Worm (Caenorhabditis elegans): ENCODE data around the gene ZK1307.1.

ZK1307.1 gene

ce11 chrII:9618759-9619158 lies 36.6 kb downstream of the ZK1307.1 start:
- TF ChIP-seq T22C8.4 (GFP tag; IDR thresholded peaks at IDR 0.05) (no peak), cog-1 (tag; optimal IDR thresholded peaks at IDR 0.05) (no peak), med-1 (GFP tag; optimal IDR thresholded peaks at IDR 0.05; ENCODE audit: insufficient read depth) (no peak), ztf-23 (GFP tag; IDR thresholded peaks at IDR 0.05) (no peak), ref-1 (GFP tag; conservative IDR thresholded peaks at IDR 0.05) (no peak), ztf-29 (GFP tag; IDR thresholded peaks at IDR 0.05) (no peak), tab-1 (GFP tag; IDR thresholded peaks at IDR 0.05) (no peak), flt-1 (GFP tag; IDR thresholded peaks at IDR 0.05) (no peak), klf-2 (GFP tag; conservative IDR thresholded peaks at IDR 0.05) (no peak)

ce11 chrII:9617902-9618245 lies 37.5 kb downstream of the ZK1307.1 start:
- TF ChIP-seq cog-1 (tag; optimal IDR thresholded peaks at IDR 0.05), result no peak
- TF ChIP-seq flt-1 (GFP tag; IDR thresholded peaks at IDR 0.05), result no peak
- no peak for TF ChIP-seq T22C8.4 (GFP tag; IDR thresholded peaks at IDR 0.05)
- TF ChIP-seq tab-1 (GFP tag; IDR thresholded peaks at IDR 0.05), result no peak
- TF ChIP-seq klf-2 (GFP tag; conservative IDR thresholded peaks at IDR 0.05), result no peak
- no peak for TF ChIP-seq ref-1 (GFP tag; conservative IDR thresholded peaks at IDR 0.05)
- TF ChIP-seq med-1 (GFP tag; optimal IDR thresholded peaks at IDR 0.05; ENCODE audit: insufficient read depth), result no peak
- no peak for TF ChIP-seq ztf-23 (GFP tag; IDR thresholded peaks at IDR 0.05)
- TF ChIP-seq ztf-29 (GFP tag; IDR thresholded peaks at IDR 0.05), result no peak

ce11 chrII:9617039-9617901 lies 38.1 kb downstream of the ZK1307.1 start, which contains the start of gene hal-3:
TSS of gene hal-3 (minus strand) at chrII:9617125.
- 0 out of 2 replicates have a peak, but pooled peaks have one; percentile 37 for TF ChIP-seq T22C8.4 (GFP tag; IDR thresholded peaks at IDR 0.05)
- no peak for TF ChIP-seq ztf-29 (GFP tag; IDR thresholded peaks at IDR 0.05)
- no peak for TF ChIP-seq flt-1 (GFP tag; IDR thresholded peaks at IDR 0.05)
- no peak for TF ChIP-seq tab-1 (GFP tag; IDR thresholded peaks at IDR 0.05)

DNA sequence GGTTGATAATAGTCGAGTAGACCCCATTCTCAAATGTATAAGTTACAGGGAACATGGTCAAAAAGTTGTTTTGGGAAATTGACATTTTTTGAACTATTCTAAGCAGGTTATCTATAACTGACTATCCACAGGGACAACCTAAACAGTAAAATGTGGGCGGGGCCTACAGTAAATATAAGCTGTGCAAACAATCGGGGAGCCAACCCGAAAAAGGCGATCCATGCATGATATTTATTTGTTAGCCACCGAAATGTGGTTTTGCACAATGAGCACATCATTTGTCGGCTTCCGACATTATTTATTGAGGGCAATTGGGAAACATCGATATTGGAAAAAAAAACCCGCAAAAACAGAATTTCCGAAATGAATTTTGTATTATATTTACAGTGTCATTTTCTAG lies 40.7 kb downstream of the ZK1307.1 start, which contains the start of gene hlh-6:
Gene hlh-6, minus strand, starts transcription at position 101 of the 400 bp plus-strand sequence.
- TF ChIP-seq klf-2 (GFP tag; conservative IDR thresholded peaks at IDR 0.05) (no peak), T22C8.4 (GFP tag; IDR thresholded peaks at IDR 0.05) (no peak)

- no peak for TF ChIP-seq klf-2 (GFP tag; conservative IDR thresholded peaks at IDR 0.05)
- no peak for TF ChIP-seq cog-1 (tag; optimal IDR thresholded peaks at IDR 0.05)
- no peak for TF ChIP-seq tab-1 (GFP tag; IDR thresholded peaks at IDR 0.05)
- no peak for TF ChIP-seq ztf-23 (GFP tag; IDR thresholded peaks at IDR 0.05)
- no peak for TF ChIP-seq ztf-29 (GFP tag; IDR thresholded peaks at IDR 0.05)
- TF ChIP-seq T22C8.4 (GFP tag; IDR thresholded peaks at IDR 0.05), result no peak
- no peak for TF ChIP-seq flt-1 (GFP tag; IDR thresholded peaks at IDR 0.05)
- no peak for TF ChIP-seq ref-1 (GFP tag; conservative IDR thresholded peaks at IDR 0.05)
- no peak for TF ChIP-seq med-1 (GFP tag; optimal IDR thresholded peaks at IDR 0.05; ENCODE audit: insufficient read depth)
These were observed 43.9 kb downstream of the ZK1307.1 start, which contains the start of the genes T15H9.5 and T15H9.4 for ce11 chrII:9611347-9611923. TSS of gene T15H9.5 (minus strand) at chrII:9611447. TSS of gene T15H9.4 (plus strand) at chrII:9611873.

DNA sequence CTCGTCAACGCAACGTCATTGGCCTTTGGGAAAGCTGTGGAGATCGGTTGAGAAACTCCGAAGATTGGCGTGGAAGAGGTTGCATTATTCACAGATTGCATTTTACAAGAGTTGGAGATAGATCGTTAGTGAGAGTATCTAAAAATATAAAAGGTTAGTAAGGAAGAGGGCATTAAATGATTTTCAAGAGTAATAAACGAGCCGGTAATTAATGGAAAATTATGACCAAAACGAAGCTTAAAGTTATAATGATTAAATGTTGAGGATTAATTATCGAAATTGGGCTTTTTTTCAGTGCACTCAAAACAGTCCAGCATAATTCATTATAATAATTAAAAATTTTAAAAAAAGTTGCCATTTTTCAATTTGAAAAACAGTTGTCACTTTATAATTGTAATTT lies 46.1 kb downstream of the ZK1307.1 start, which contains the start of gene pap-2:
Gene pap-2, minus strand, starts transcription at position 101 of the 400 bp plus-strand sequence.
- no peak for TF ChIP-seq ztf-29 (GFP tag; IDR thresholded peaks at IDR 0.05)
- no peak for TF ChIP-seq ref-1 (GFP tag; conservative IDR thresholded peaks at IDR 0.05)
- no peak for TF ChIP-seq cog-1 (tag; optimal IDR thresholded peaks at IDR 0.05)
- no peak for TF ChIP-seq ztf-23 (GFP tag; IDR thresholded peaks at IDR 0.05)
- no peak for TF ChIP-seq flt-1 (GFP tag; IDR thresholded peaks at IDR 0.05)
- no peak for TF ChIP-seq tab-1 (GFP tag; IDR thresholded peaks at IDR 0.05)
- TF ChIP-seq klf-2 (GFP tag; conservative IDR thresholded peaks at IDR 0.05), result no peak
- TF ChIP-seq med-1 (GFP tag; optimal IDR thresholded peaks at IDR 0.05; ENCODE audit: insufficient read depth), result no peak
- TF ChIP-seq T22C8.4 (GFP tag; IDR thresholded peaks at IDR 0.05), result no peak

DNA sequence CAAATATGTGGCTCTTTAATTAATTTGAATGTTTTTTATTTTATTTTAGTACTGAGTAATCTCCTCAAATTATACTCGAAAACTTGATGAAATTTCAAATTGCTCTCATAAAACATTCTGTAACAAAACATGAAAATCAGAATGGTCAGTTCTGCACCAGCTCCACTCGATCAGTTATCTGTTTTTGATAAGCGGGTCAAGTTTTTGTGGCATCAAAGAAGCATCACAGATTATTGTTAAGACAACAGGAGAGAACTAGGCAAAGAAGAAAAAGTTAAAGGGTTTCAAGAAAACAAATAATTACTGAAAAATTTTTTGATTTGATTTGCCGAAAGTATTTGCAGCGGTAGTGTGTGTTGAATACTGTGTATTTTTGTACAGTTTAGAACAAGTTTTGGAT lies 48.2 kb downstream of the ZK1307.1 start:
- TF ChIP-seq cog-1 (tag; optimal IDR thresholded peaks at IDR 0.05) (no peak), med-1 (GFP tag; optimal IDR thresholded peaks at IDR 0.05; ENCODE audit: insufficient read depth) (no peak), tab-1 (GFP tag; IDR thresholded peaks at IDR 0.05) (no peak)

ce11 chrII:9606485-9607036 lies 48.8 kb downstream of the ZK1307.1 start:
- TF ChIP-seq tab-1 (GFP tag; IDR thresholded peaks at IDR 0.05) (no peak), cog-1 (tag; optimal IDR thresholded peaks at IDR 0.05) (no peak), med-1 (GFP tag; optimal IDR thresholded peaks at IDR 0.05; ENCODE audit: insufficient read depth) (no peak), ztf-23 (GFP tag; IDR thresholded peaks at IDR 0.05) (no peak), ref-1 (GFP tag; conservative IDR thresholded peaks at IDR 0.05) (no peak), ztf-29 (GFP tag; IDR thresholded peaks at IDR 0.05) (no peak), klf-2 (GFP tag; conservative IDR thresholded peaks at IDR 0.05) (no peak), flt-1 (GFP tag; IDR thresholded peaks at IDR 0.05) (no peak), T22C8.4 (GFP tag; IDR thresholded peaks at IDR 0.05) (no peak)

DNA sequence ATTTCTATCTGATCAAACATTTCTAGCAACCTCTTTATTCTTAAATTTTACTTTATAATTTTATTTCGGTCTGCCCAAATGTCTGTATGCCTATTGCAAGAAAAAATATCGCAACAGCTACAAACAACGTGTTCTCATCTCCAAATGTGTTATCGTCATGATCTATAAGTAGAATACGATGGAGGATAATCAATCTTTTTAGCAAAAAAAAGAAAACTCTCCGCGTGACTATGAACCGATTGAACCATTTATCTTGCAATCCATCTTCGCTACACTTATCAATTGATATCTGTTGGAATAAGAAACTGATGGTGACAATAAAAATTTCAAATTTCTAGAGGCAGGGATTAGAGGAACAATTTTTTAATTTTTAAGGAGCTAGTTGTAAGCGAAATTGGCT lies 49.4 kb downstream of the ZK1307.1 start:
- TF ChIP-seq cog-1 (tag; optimal IDR thresholded peaks at IDR 0.05) (no peak), tab-1 (GFP tag; IDR thresholded peaks at IDR 0.05) (no peak), flt-1 (GFP tag; IDR thresholded peaks at IDR 0.05) (no peak), med-1 (GFP tag; optimal IDR thresholded peaks at IDR 0.05; ENCODE audit: insufficient read depth) (no peak), ref-1 (GFP tag; conservative IDR thresholded peaks at IDR 0.05) (no peak), T22C8.4 (GFP tag; IDR thresholded peaks at IDR 0.05) (no peak), ztf-23 (GFP tag; IDR thresholded peaks at IDR 0.05) (no peak), klf-2 (GFP tag; conservative IDR thresholded peaks at IDR 0.05) (no peak), ztf-29 (GFP tag; IDR thresholded peaks at IDR 0.05) (no peak)
